Fruit fly (Drosophila melanogaster) whole organism, adult: ENCODE measurements around the gene CG6527.

Experiments
- CG12768 ChIP-seq: fragments of 200-800 bp; sonication (Bioruptor generic); optimal IDR thresholded peaks from 2 replicates; lab custom pipeline; 2017; ENCODE audit warnings: missing biosample characterization, missing genetic modification characterization, mild to moderate bottlenecking, moderate library complexity, missing genetic modification reagents
- CG7045 ChIP-seq: fragments of 200-800 bp; sonication (Bioruptor generic); optimal IDR thresholded peaks from 2 replicates; lab custom pipeline; 2017; ENCODE audit warnings: missing biosample characterization, mild to moderate bottlenecking, missing genetic modification characterization
- CG7101 ChIP-seq: fragments of 200-800 bp; sonication (Bioruptor generic); optimal IDR thresholded peaks from 2 replicates; lab custom pipeline; 2018; ENCODE audit warnings: missing biosample characterization, mild to moderate bottlenecking, missing genetic modification characterization, moderate library complexity
- Crg-1 ChIP-seq: fragments of 200-800 bp; sonication (Bioruptor generic); optimal IDR thresholded peaks from 2 replicates; lab custom pipeline; 2016; ENCODE audit warnings: missing biosample characterization, missing genetic modification characterization
- Hr96 ChIP-seq: fragments of 200-800 bp; sonication (Bioruptor generic); optimal IDR thresholded peaks from 2 replicates; lab custom pipeline; 2016; ENCODE audit warnings: missing biosample characterization, missing genetic modification characterization
- bab1 ChIP-seq: fragments of 200-800 bp; sonication (Bioruptor generic); optimal IDR thresholded peaks from 3 replicates; lab custom pipeline; 2019; ENCODE audit warnings: missing biosample characterization, mild to moderate bottlenecking, missing genetic modification characterization, moderate library complexity
- cic ChIP-seq: fragments of 200-800 bp; sonication (Bioruptor generic); optimal IDR thresholded peaks from 2 replicates; lab custom pipeline; 2017; ENCODE audit warnings: missing biosample characterization, mild to moderate bottlenecking, missing genetic modification characterization, moderate library complexity
- cnc ChIP-seq, 2 experiments: fragments of >200 bp; optimal IDR thresholded peaks; 2 replicates each; lab custom pipeline; 2017
- kay ChIP-seq: fragments of 200-800 bp; sonication (Bioruptor generic); peaks from one replicate; lab custom pipeline; 2016; ENCODE audit warnings: missing biosample characterization, missing genetic modification characterization, borderline replicate concordance
- tj ChIP-seq: fragments of 200-800 bp; sonication (Bioruptor generic); optimal IDR thresholded peaks from 3 replicates; lab custom pipeline; 2017; ENCODE audit warnings: missing biosample characterization, mild to moderate bottlenecking, missing genetic modification characterization, moderate library complexity

DNA sequence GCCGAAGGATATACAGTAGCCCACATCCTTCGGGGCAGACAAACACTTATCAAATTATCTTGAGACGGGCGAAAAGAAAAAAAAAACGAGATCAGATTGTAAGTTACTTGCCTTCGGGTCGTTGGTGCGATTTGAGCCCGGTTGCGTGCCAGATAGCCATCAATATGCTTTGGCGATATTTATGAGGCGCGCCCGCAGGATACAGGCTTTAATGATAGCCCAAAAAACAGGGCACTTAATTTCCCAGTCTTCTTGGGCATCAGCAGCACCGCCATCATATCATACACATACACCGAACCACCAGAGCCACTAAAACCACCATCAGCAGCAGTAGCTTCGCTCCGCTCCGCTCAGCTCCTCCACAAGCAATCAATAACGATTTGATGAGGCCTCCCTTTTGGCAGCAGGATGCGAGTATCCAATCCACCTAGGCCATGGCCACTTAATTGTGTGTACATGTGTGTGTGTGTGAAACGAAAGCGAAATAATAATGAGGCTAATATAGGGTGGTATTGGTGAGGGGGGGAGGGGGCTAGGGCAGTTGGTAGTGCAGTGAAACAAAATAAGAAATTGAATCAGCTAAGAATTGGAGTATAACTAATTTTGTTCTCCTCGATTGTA lies 7.9 kb downstream of the CG6527 start:
- TF ChIP-seq tj (GFP tag; lab: Kevin White, UChicago), result no peak
- TF ChIP-seq cic, result no peak
- no peak for TF ChIP-seq CG12768 (GFP tag; lab: Kevin White, UChicago)
- no peak for TF ChIP-seq cnc (optimal IDR thresholded peaks at IDR 0.05; lab: Kevin White, UChicago)
- TF ChIP-seq CG7101 (tag; lab: Kevin White, UChicago), result no peak
- TF ChIP-seq CG7045 (GFP tag; lab: Kevin White, UChicago), result no peak
- no peak for TF ChIP-seq kay (GFP tag; lab: Kevin White, UChicago)
- no peak for TF ChIP-seq Hr96
- no peak for TF ChIP-seq Crg-1 (GFP tag; lab: Kevin White, UChicago)
- no peak for TF ChIP-seq bab1 (GFP tag; lab: Kevin White, UChicago)
